Worm (Caenorhabditis elegans) whole organism, young adult: ENCODE data around the gene F16H6.10.

ENCODE experiments used
- C06A6.2 ChIP-seq: fragments of 200-800 bp; sonication (Bioruptor generic); conservative IDR thresholded peaks from 2 replicates; pipeline ENCODE4 v1.3.6; 2022; ENCODE audit warnings: missing genetic modification characterization, missing compliant biosample characterization
- F57A8.1 ChIP-seq: fragments of 200-800 bp; sonication (Bioruptor generic); optimal IDR thresholded peaks from 2 replicates; lab custom pipeline; 2018; ENCODE audit warnings: mild to moderate bottlenecking, missing genetic modification characterization, moderate library complexity, missing compliant biosample characterization
- T26A5.8 ChIP-seq: sonication (generic microtip); optimal IDR thresholded peaks from 2 replicates; lab custom pipeline; 2016; ENCODE audit warnings: missing genetic modification characterization, missing compliant biosample characterization
- Y53G8AR.9 ChIP-seq: fragments of 200-800 bp; sonication (Bioruptor generic); conservative IDR thresholded peaks from 2 replicates; pipeline ENCODE4 v1.3.6; 2022; ENCODE audit warnings: missing genetic modification reagents, missing genetic modification characterization, missing compliant biosample characterization
- akir-1 ChIP-seq: fragments of 200-800 bp; sonication (Bioruptor generic); optimal IDR thresholded peaks from 2 replicates; lab custom pipeline; 2018; ENCODE audit warnings: mild to moderate bottlenecking, missing genetic modification characterization, moderate library complexity, missing compliant biosample characterization
- athp-1 ChIP-seq: sonication (generic microtip); optimal IDR thresholded peaks from 2 replicates; lab custom pipeline; 2017; ENCODE audit warnings: mild to moderate bottlenecking, missing genetic modification characterization, missing compliant biosample characterization
- bed-2 ChIP-seq: fragments of 200-800 bp; sonication (Bioruptor generic); IDR thresholded peaks from 2 replicates; pipeline ENCODE4 v1.3.6; 2022; ENCODE audit warnings: missing genetic modification reagents, missing genetic modification characterization, missing compliant biosample characterization
- ceh-27 ChIP-seq: fragments of 200-800 bp; sonication (Bioruptor generic); optimal IDR thresholded peaks from 2 replicates; lab custom pipeline; 2018; ENCODE audit warnings: mild to moderate bottlenecking, missing genetic modification characterization, moderate library complexity, missing compliant biosample characterization
- ceh-58 ChIP-seq: fragments of 200-800 bp; sonication (Bioruptor generic); IDR thresholded peaks from 2 replicates; pipeline ENCODE4 v1.3.6; 2022; ENCODE audit warnings: missing genetic modification characterization, missing compliant biosample characterization
- dox-1 ChIP-seq: fragments of 200-800 bp; sonication (Bioruptor generic); IDR thresholded peaks from 2 replicates; pipeline ENCODE4 v1.3.6; 2022; ENCODE audit warnings: missing genetic modification reagents, missing genetic modification characterization, missing compliant biosample characterization
- dpff-1 ChIP-seq: sonication (generic microtip); optimal IDR thresholded peaks from 2 replicates; lab custom pipeline; 2017; ENCODE audit warnings: mild to moderate bottlenecking, missing genetic modification characterization, missing compliant biosample characterization
- efl-1 ChIP-seq: fragments of 150-350 bp; optimal IDR thresholded peaks from 2 replicates; lab custom pipeline; 2014; ENCODE audit warnings: missing biosample characterization, missing genetic modification reagents, missing genetic modification characterization
- egl-44 ChIP-seq: fragments of 200-800 bp; sonication (Bioruptor generic); IDR thresholded peaks from 2 replicates; pipeline ENCODE4 v1.3.6; 2022; ENCODE audit warnings: missing genetic modification reagents, missing genetic modification characterization, missing compliant biosample characterization
- hlh-26 ChIP-seq: fragments of 200-800 bp; sonication (Bioruptor generic); conservative IDR thresholded peaks from 2 replicates; pipeline ENCODE4 v1.3.6; 2022; ENCODE audit warnings: missing genetic modification reagents, missing genetic modification characterization, missing compliant biosample characterization
- hmg-20 ChIP-seq: fragments of 200-800 bp; sonication (Bioruptor generic); IDR thresholded peaks from 2 replicates; pipeline ENCODE4 v1.3.6; 2022; ENCODE audit warnings: missing genetic modification reagents, missing genetic modification characterization, missing compliant biosample characterization
- lin-35 ChIP-seq, 3 experiments: fragments of 150-350 bp in 2 of 3; sonication (generic microtip) in 1 of 3; optimal IDR thresholded peaks; 2 replicates each; lab custom pipeline; 2014 to 2018; ENCODE audit warnings: missing biosample characterization in 3 of 3, missing genetic modification characterization in 3 of 3, missing genetic modification reagents in 3 of 3
- madf-8 ChIP-seq: fragments of 200-800 bp; sonication (Bioruptor generic); conservative IDR thresholded peaks from 2 replicates; pipeline ENCODE4 v1.3.6; 2022; ENCODE audit warnings: missing genetic modification reagents, missing genetic modification characterization, missing compliant biosample characterization
- mel-28 ChIP-seq: sonication (generic microtip); optimal IDR thresholded peaks from 2 replicates; lab custom pipeline; 2016; ENCODE audit warnings: borderline replicate concordance, mild to moderate bottlenecking, missing genetic modification characterization, missing compliant biosample characterization
- mes-4 ChIP-seq: sonication (generic microtip); optimal IDR thresholded peaks from 2 replicates; lab custom pipeline; 2016; ENCODE audit warnings: missing genotype, missing genetic modification characterization, missing compliant biosample characterization
- nfya-2 ChIP-seq: fragments of 200-800 bp; sonication (Bioruptor generic); IDR thresholded peaks from 2 replicates; pipeline ENCODE4 v1.3.6; 2022; ENCODE audit warnings: missing genetic modification reagents, missing genetic modification characterization, missing compliant biosample characterization
- nhr-179 ChIP-seq: sonication (generic microtip); optimal IDR thresholded peaks from 2 replicates; lab custom pipeline; 2016; ENCODE audit warnings: mild to moderate bottlenecking, missing genetic modification characterization, missing compliant biosample characterization
- nhr-27 ChIP-seq: fragments of 200-800 bp; sonication (Bioruptor generic); optimal IDR thresholded peaks from 2 replicates; lab custom pipeline; 2018; ENCODE audit warnings: mild to moderate bottlenecking, missing genetic modification characterization, moderate library complexity, missing compliant biosample characterization
- pha-4 ChIP-seq: fragments of 150-350 bp; sonication (generic microtip); optimal IDR thresholded peaks from 2 replicates; lab custom pipeline; 2014; ENCODE audit warnings: missing biosample characterization, missing genetic modification reagents, missing genetic modification characterization
- repo-1 ChIP-seq: sonication (generic microtip); optimal IDR thresholded peaks from 2 replicates; lab custom pipeline; 2017; ENCODE audit warnings: mild to moderate bottlenecking, missing genetic modification characterization, missing compliant biosample characterization
- sea-2 ChIP-seq: fragments of 200-800 bp; sonication (Bioruptor generic); IDR thresholded peaks from 2 replicates; pipeline ENCODE4 v1.3.6; 2022; ENCODE audit warnings: missing genetic modification characterization, missing compliant biosample characterization
- snpc-1.3 ChIP-seq: sonication (generic microtip); optimal IDR thresholded peaks from 2 replicates; lab custom pipeline; 2017; ENCODE audit warnings: missing genetic modification characterization, mild to moderate bottlenecking, missing compliant biosample characterization, antibody characterized with exemption, moderate library complexity, missing genotype, missing genetic modification reagents; ENCODE audit not compliant: insufficient read depth
- snpc-3.4 ChIP-seq: sonication (generic microtip); optimal IDR thresholded peaks from 2 replicates; lab custom pipeline; 2017; ENCODE audit warnings: missing genetic modification characterization, mild to moderate bottlenecking, missing compliant biosample characterization, antibody characterized with exemption, moderate library complexity, missing genotype, missing genetic modification reagents
- sptf-2 ChIP-seq: fragments of 200-800 bp; sonication (Bioruptor generic); optimal IDR thresholded peaks from 2 replicates; lab custom pipeline; 2018; ENCODE audit warnings: mild to moderate bottlenecking, missing genetic modification characterization, missing compliant biosample characterization
- unc-130 ChIP-seq: sonication (generic microtip); optimal IDR thresholded peaks from 2 replicates; lab custom pipeline; 2016; ENCODE audit warnings: missing genetic modification reagents, missing genetic modification characterization, missing compliant biosample characterization
- unc-62 ChIP-seq: fragments of 150-350 bp; optimal IDR thresholded peaks from 2 replicates; lab custom pipeline; 2014; ENCODE audit warnings: missing biosample characterization, missing genetic modification reagents, missing genetic modification characterization
- ztf-18 ChIP-seq: sonication (generic microtip); optimal IDR thresholded peaks from 2 replicates; lab custom pipeline; 2016; ENCODE audit warnings: missing genotype, mild to moderate bottlenecking, missing genetic modification characterization, missing compliant biosample characterization
- ztf-22 ChIP-seq: fragments of 200-800 bp; sonication (Bioruptor generic); optimal IDR thresholded peaks from 2 replicates; lab custom pipeline; 2018; ENCODE audit warnings: mild to moderate bottlenecking, missing genetic modification characterization, moderate library complexity, missing compliant biosample characterization
- ztf-3 ChIP-seq: fragments of 200-800 bp; sonication (Bioruptor generic); optimal IDR thresholded peaks from 2 replicates; lab custom pipeline; 2018; ENCODE audit warnings: mild to moderate bottlenecking, missing genetic modification characterization, missing compliant biosample characterization

Gene F16H6.10

DNA sequence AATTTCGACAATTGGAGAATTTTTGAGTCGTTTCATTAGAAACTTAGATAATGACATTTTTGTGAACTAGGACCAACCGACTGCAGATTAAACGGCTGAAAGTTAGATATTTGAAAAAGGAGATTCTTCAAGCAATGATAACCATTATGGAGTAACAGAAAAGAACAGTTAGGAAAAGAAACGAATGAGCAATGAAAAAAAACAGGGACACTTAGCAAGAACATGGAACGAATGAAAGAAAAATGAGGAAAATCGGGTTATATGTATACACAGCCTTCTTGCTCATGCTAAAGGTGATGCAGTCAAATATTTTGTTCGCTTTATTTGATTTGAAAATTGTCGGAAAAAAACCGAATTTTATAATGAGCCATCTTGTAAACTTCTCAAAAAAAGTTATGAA, at the start of gene F16H6.10:
Gene F16H6.10, minus strand, starts transcription at position 101 of the 400 bp plus-strand sequence.
- TF ChIP-seq nhr-179 (tag; lab: Kevin White, UChicago) = no peak
- TF ChIP-seq nfya-2 (GFP tag; lab: Robert Waterston, UW) = no peak
- TF ChIP-seq hlh-26 = no peak
- no peak for TF ChIP-seq F57A8.1 (GFP tag; lab: Kevin White, UChicago)
- TF ChIP-seq efl-1 = no peak
- no peak for TF ChIP-seq akir-1 (GFP tag; lab: Kevin White, UChicago)

DNA sequence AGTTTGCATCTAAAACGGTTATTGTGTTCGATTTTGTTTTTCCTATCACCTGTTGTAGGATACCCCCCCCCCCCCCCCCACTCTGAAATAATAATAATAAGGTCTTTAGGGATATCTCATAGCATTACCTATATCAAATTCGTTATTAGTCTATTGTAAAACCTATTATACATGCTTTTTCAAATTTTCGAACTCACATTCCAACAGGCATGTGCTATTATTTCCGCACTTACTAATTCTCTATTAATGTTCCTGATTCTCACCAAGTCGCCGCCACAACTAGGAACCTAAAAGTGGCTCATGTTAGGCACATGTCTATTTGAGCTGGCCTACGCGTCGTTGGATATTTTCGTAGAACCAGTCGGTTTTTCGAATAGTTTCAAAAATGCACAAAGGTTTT, 46.1 kb upstream of the F16H6.10 start, which contains the start of gene Y37H2C.4:
Gene Y37H2C.4, plus strand, starts transcription at position 301 of the 400 bp plus-strand sequence.
- TF ChIP-seq repo-1 (tag; lab: Kevin White, UChicago) (no peak), athp-1 (no peak), egl-44 (GFP tag; lab: Robert Waterston, UW) (no peak), pha-4 (tag; lab: Kevin White, UChicago) (no peak), mes-4 (tag; lab: Kevin White, UChicago) (no peak), ceh-27 (GFP tag; lab: Kevin White, UChicago) (no peak), snpc-1.3 (no peak), madf-8 (GFP tag; lab: Robert Waterston, UW) (no peak), ztf-18 (tag; lab: Kevin White, UChicago) (no peak), unc-130 (GFP tag; lab: Kevin White, UChicago) (no peak), ztf-3 (GFP tag; lab: Kevin White, UChicago) (no peak), sptf-2 (GFP tag; lab: Kevin White, UChicago) (no peak), unc-62 (GFP tag; lab: Kevin White, UChicago) (no peak), snpc-3.4 (tag; lab: Kevin White, UChicago) (no peak), T26A5.8 (tag; lab: Kevin White, UChicago) (no peak), C06A6.2 (GFP tag; lab: Robert Waterston, UW) (no peak), nhr-27 (tag; lab: Kevin White, UChicago) (no peak), dox-1 (no peak), mel-28 (tag; lab: Kevin White, UChicago) (no peak)

DNA sequence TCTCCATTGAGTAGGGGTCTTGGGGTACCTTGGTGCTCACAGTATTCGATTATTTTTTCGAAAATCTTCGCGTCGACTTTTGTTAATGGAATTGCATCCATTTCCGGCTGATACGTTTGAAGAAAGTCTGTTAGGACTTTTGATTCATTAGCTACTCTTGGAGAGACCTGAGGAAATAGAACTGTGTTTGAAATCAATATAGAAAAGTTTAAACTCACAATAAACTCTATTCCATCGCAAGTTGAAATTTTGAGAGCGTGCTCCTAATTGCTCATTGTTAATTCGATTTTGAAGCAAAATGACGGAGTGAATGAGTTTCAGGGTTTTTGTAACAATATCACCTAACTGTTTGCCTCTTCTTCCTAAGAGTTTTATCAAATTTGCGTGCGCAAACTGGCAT, 45.6 kb upstream of the F16H6.10 start, which contains the start of gene skr-6:
Gene skr-6, minus strand, starts transcription at position 101 of the 400 bp plus-strand sequence.
- no peak for TF ChIP-seq lin-35 (GFP tag; optimal IDR thresholded peaks at IDR 0.05; lab: Kevin White, UChicago)
- no peak for TF ChIP-seq ceh-58 (GFP tag; lab: Robert Waterston, UW)
- no peak for TF ChIP-seq Y53G8AR.9 (GFP tag; lab: Robert Waterston, UW)
- no peak for TF ChIP-seq sea-2 (GFP tag; lab: Robert Waterston, UW)
- no peak for TF ChIP-seq ztf-22 (GFP tag; lab: Kevin White, UChicago)
- no peak for TF ChIP-seq ceh-27 (GFP tag; lab: Kevin White, UChicago)
- no peak for TF ChIP-seq hmg-20 (GFP tag; lab: Robert Waterston, UW)
- no peak for TF ChIP-seq bed-2 (GFP tag; lab: Robert Waterston, UW)

DNA sequence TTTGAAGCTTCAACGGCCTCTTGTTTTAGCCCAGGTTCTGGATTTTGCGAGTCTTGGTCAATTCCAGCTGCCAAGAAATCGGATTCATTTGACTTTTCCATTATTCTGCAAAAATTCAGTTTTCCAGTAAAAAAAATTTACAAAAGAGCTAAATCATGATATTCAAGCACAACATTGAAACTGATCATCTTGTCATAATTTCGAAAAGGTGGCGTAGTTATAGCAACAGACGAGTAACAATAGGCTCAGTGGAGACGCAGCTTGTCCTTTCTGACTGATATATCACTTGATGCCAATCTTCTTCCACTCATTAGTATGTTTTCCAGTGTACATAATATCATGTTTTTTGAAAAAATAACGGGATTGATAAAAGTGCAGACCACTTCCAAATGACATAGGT, 44.5 kb upstream of the F16H6.10 start, which contains the start of gene fbxa-213:
Gene fbxa-213, minus strand, starts transcription at position 101 of the 400 bp plus-strand sequence.
- no peak for TF ChIP-seq hlh-26
- TF ChIP-seq dpff-1 (tag; lab: Kevin White, UChicago) = no peak
